Worm (Caenorhabditis elegans) whole organism, mixed stage, embryonic: ENCODE data around the gene prp-8.

Source experiments
- M03D4.4 ChIP-seq: sonication (generic microtip); optimal IDR thresholded peaks from 2 replicates; lab custom pipeline; 2017; ENCODE audit warnings: mild to moderate bottlenecking, missing genetic modification characterization, missing compliant biosample characterization
- bed-3 ChIP-seq: fragments of 200-800 bp; sonication (Bioruptor generic); optimal IDR thresholded peaks from 3 replicates; lab custom pipeline; 2018; ENCODE audit warnings: mild to moderate bottlenecking, missing genetic modification characterization, moderate library complexity, missing compliant biosample characterization
- blmp-1 ChIP-seq: fragments of 150-350 bp; optimal IDR thresholded peaks from 2 replicates; lab custom pipeline; 2014; ENCODE audit warnings: missing biosample characterization, missing genetic modification characterization
- ceh-39 ChIP-seq: fragments of 150-350 bp; optimal IDR thresholded peaks from 2 replicates; lab custom pipeline; 2014; ENCODE audit warnings: missing biosample characterization, missing genetic modification characterization
- ceh-43 ChIP-seq: fragments of 200-800 bp; sonication (Bioruptor generic); optimal IDR thresholded peaks from 2 replicates; lab custom pipeline; 2018; ENCODE audit warnings: mild to moderate bottlenecking, missing genetic modification characterization, moderate library complexity, missing compliant biosample characterization
- ceh-83 ChIP-seq: fragments of 200-800 bp; sonication (Bioruptor generic); optimal IDR thresholded peaks from 2 replicates; lab custom pipeline; 2018; ENCODE audit warnings: mild to moderate bottlenecking, missing genetic modification characterization, missing compliant biosample characterization
- ces-1 ChIP-seq: fragments of 150-350 bp; optimal IDR thresholded peaks from 2 replicates; lab custom pipeline; 2014; ENCODE audit warnings: missing biosample characterization, missing genetic modification reagents, missing genetic modification characterization
- cnd-1 ChIP-seq: fragments of 200-800 bp; sonication (Bioruptor generic); optimal IDR thresholded peaks from 2 replicates; lab custom pipeline; 2018; ENCODE audit warnings: mild to moderate bottlenecking, missing genetic modification characterization, missing compliant biosample characterization
- drap-1 ChIP-seq: fragments of 200-800 bp; sonication (Bioruptor generic); optimal IDR thresholded peaks from 3 replicates; lab custom pipeline; 2018; ENCODE audit warnings: mild to moderate bottlenecking, missing genetic modification characterization, missing compliant biosample characterization
- elt-1 ChIP-seq: sonication (generic microtip); optimal IDR thresholded peaks from 2 replicates; lab custom pipeline; 2017; ENCODE audit warnings: missing genetic modification characterization, mild to moderate bottlenecking, missing compliant biosample characterization, antibody characterized with exemption, moderate library complexity, borderline replicate concordance; ENCODE audit not compliant: insufficient read depth
- elt-3 ChIP-seq: fragments of 150-350 bp; optimal IDR thresholded peaks from 2 replicates; lab custom pipeline; 2014; ENCODE audit warnings: missing biosample characterization, missing genetic modification characterization
- flh-1 ChIP-seq: fragments of 200-800 bp; sonication (Bioruptor generic); optimal IDR thresholded peaks from 2 replicates; lab custom pipeline; 2018; ENCODE audit warnings: mild to moderate bottlenecking, missing genetic modification characterization, moderate library complexity, missing compliant biosample characterization
- ham-2 ChIP-seq: fragments of 200-800 bp; sonication (Bioruptor generic); optimal IDR thresholded peaks from 2 replicates; lab custom pipeline; 2018; ENCODE audit warnings: mild to moderate bottlenecking, missing genetic modification characterization, missing compliant biosample characterization
- hlh-1 ChIP-seq: fragments of 150-350 bp; optimal IDR thresholded peaks from 2 replicates; lab custom pipeline; 2014; ENCODE audit warnings: missing biosample characterization, missing genetic modification reagents, missing genetic modification characterization
- lin-13 ChIP-seq: fragments of 150-350 bp; optimal IDR thresholded peaks from 2 replicates; lab custom pipeline; 2014; ENCODE audit warnings: missing biosample characterization, missing genetic modification characterization
- lin-32 ChIP-seq: fragments of 200-800 bp; sonication (Bioruptor generic); optimal IDR thresholded peaks from 2 replicates; lab custom pipeline; 2018; ENCODE audit warnings: mild to moderate bottlenecking, missing genetic modification characterization, missing compliant biosample characterization
- lsy-2 ChIP-seq: fragments of 150-350 bp; optimal IDR thresholded peaks from 2 replicates; lab custom pipeline; 2014; ENCODE audit warnings: missing biosample characterization, missing genetic modification characterization
- mab-5 ChIP-seq: fragments of 150-350 bp; optimal IDR thresholded peaks from 2 replicates; lab custom pipeline; 2014; ENCODE audit warnings: missing biosample characterization, missing genetic modification characterization
- mep-1 ChIP-seq: fragments of 150-350 bp; optimal IDR thresholded peaks from 2 replicates; lab custom pipeline; 2017; ENCODE audit warnings: missing biosample characterization, missing genetic modification reagents, missing genetic modification characterization, inconsistent platforms
- mls-2 ChIP-seq: sonication (generic microtip); optimal IDR thresholded peaks from 2 replicates; lab custom pipeline; 2016; ENCODE audit warnings: mild to moderate bottlenecking, missing genetic modification characterization, moderate library complexity, missing compliant biosample characterization
- nhr-12 ChIP-seq: fragments of 150-350 bp; optimal IDR thresholded peaks from 2 replicates; lab custom pipeline; 2014; ENCODE audit warnings: missing biosample characterization, missing genetic modification characterization
- nhr-2 ChIP-seq: fragments of 150-350 bp; optimal IDR thresholded peaks from 2 replicates; lab custom pipeline; 2014; ENCODE audit warnings: missing biosample characterization, missing genetic modification characterization
- nhr-237 ChIP-seq: fragments of 150-350 bp; optimal IDR thresholded peaks from 2 replicates; lab custom pipeline; 2014; ENCODE audit warnings: missing biosample characterization, missing genetic modification characterization
- nhr-28 ChIP-seq: fragments of 150-350 bp; optimal IDR thresholded peaks from 2 replicates; lab custom pipeline; 2014; ENCODE audit warnings: missing biosample characterization, missing genetic modification characterization
- nhr-76 ChIP-seq: sonication (generic microtip); optimal IDR thresholded peaks from 2 replicates; lab custom pipeline; 2017; ENCODE audit warnings: missing biosample characterization, missing genetic modification characterization
- pha-4 ChIP-seq: fragments of 150-350 bp; optimal IDR thresholded peaks from 2 replicates; lab custom pipeline; 2018; ENCODE audit warnings: missing biosample characterization, missing genetic modification reagents, missing genetic modification characterization
- sem-2 ChIP-seq: fragments of 200-800 bp; sonication (Bioruptor generic); optimal IDR thresholded peaks from 2 replicates; lab custom pipeline; 2018; ENCODE audit warnings: mild to moderate bottlenecking, missing genetic modification characterization, missing compliant biosample characterization
- snpc-4 ChIP-seq: fragments of 150-350 bp; optimal IDR thresholded peaks from 2 replicates; lab custom pipeline; 2014; ENCODE audit warnings: missing biosample characterization, missing genetic modification characterization
- sptf-1 ChIP-seq: sonication (generic microtip); optimal IDR thresholded peaks from 2 replicates; lab custom pipeline; 2017; ENCODE audit warnings: mild to moderate bottlenecking, missing genetic modification characterization, moderate library complexity, missing compliant biosample characterization
- tbx-8 ChIP-seq: fragments of 200-800 bp; sonication (Bioruptor generic); optimal IDR thresholded peaks from 2 replicates; lab custom pipeline; 2018; ENCODE audit warnings: mild to moderate bottlenecking, missing genetic modification characterization, moderate library complexity, missing compliant biosample characterization
- unc-120 ChIP-seq: sonication (generic microtip); optimal IDR thresholded peaks from 2 replicates; lab custom pipeline; 2017; ENCODE audit warnings: missing genetic modification characterization, missing compliant biosample characterization; ENCODE audit not compliant: poor library complexity, severe bottlenecking
- unc-39 ChIP-seq: fragments of 150-350 bp; optimal IDR thresholded peaks from 2 replicates; lab custom pipeline; 2014; ENCODE audit warnings: missing biosample characterization, missing genetic modification characterization
- unc-62 ChIP-seq: fragments of 150-350 bp; optimal IDR thresholded peaks from 2 replicates; lab custom pipeline; 2014; ENCODE audit warnings: missing biosample characterization, missing genetic modification reagents, missing genetic modification characterization
- zip-8 ChIP-seq: fragments of 150-350 bp; optimal IDR thresholded peaks from 2 replicates; lab custom pipeline; 2014; ENCODE audit warnings: missing biosample characterization, missing genetic modification characterization
- ztf-11 ChIP-seq: fragments of 150-350 bp; optimal IDR thresholded peaks from 2 replicates; lab custom pipeline; 2014; ENCODE audit warnings: missing biosample characterization, missing genetic modification characterization

prp-8 gene

DNA sequence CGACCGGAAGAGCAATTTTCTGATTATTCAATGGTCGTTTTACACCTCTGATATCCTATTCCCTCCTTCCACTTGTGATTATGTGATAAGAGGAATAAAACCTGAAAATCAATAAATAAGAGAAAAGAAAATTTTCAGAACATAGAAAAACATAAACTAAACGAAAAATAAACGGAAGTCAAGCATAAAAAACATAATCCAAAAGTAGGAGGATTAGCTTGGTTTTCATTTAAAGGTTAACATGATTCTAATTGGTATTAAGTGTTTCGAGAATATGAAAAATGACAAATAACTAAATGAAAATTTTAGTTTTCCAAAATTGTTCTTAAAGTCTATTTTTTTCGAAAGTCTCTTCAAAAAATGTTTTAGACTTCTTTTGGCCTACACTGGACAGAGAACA, 43.0 kb upstream of the prp-8 start, which contains the start of gene gei-8:
TSS of gene gei-8 (minus strand) at position 101 of the 400 bp plus-strand sequence.
- TF ChIP-seq flh-1 (GFP tag; lab: Kevin White, UChicago) (no peak), nhr-237 (tag; lab: Kevin White, UChicago) (no peak), elt-3 (tag; lab: Kevin White, UChicago) (no peak), ceh-83 (GFP tag; lab: Kevin White, UChicago) (no peak), sem-2 (no peak), lsy-2 (tag; lab: Kevin White, UChicago) (no peak)

DNA sequence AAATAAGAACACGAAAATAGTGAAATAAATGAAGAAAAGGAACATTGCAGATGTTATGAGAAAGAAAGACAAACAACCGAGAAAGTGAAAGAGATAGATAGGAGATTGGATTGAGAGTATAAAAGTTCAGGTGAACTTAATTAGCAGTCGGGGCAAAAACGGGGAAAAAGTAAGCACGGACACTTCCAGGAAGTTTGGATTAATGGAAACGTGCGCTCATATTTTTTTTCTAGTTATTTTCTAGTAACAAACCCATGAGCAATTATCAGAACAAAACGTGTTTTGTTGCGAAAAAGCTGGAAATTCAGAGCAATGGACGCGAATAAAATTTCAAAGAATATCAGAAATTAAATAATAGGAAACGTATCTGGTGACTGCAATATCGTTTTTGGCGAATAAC, 42.2 kb upstream of the prp-8 start:
- TF ChIP-seq ceh-43 (no peak), mls-2 (tag; lab: Kevin White, UChicago) (no peak), lin-32 (GFP tag; lab: Kevin White, UChicago) (no peak), zip-8 (no peak), M03D4.4 (no peak), elt-1 (tag; lab: Kevin White, UChicago) (no peak), lsy-2 (tag; lab: Kevin White, UChicago) (no peak), ztf-11 (tag; lab: Kevin White, UChicago) (no peak), ceh-39 (no peak)
- TF ChIP-seq, all 35 proteins: peak for 0

DNA sequence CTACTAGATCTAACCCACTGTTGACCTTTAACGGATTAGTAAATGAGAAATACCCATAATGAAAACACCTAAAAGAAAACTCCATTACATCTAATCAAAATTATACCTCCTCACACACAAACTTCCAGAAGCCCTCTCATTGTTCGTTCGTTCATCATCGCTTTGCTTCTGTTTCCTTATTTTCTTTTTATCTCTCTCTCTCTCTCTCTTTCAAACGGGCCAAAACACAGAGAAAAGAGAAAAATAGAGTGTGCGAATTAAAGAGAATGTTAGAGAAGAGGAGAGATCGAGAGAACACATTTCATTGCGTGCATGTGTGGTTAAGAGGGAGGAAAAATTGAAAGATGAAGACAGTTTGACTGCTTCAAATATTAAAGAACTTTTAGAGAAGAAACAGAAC, 39.9 kb upstream of the prp-8 start:
- no peak for TF ChIP-seq ham-2 (GFP tag; lab: Kevin White, UChicago)
- TF ChIP-seq tbx-8 (GFP tag; lab: Kevin White, UChicago): no peak
- TF ChIP-seq nhr-237 (tag; lab: Kevin White, UChicago): peak; percentile 52
- TF ChIP-seq nhr-28: no peak
- TF ChIP-seq bed-3 (GFP tag; lab: Kevin White, UChicago): no peak
- TF ChIP-seq lin-13 (tag; lab: Kevin White, UChicago): no peak
- no peak for TF ChIP-seq ceh-43
- TF ChIP-seq flh-1 (GFP tag; lab: Kevin White, UChicago): no peak
- peak; percentile 5 for TF ChIP-seq hlh-1 (tag; lab: Kevin White, UChicago)
- peak; percentile 34 for TF ChIP-seq lsy-2 (tag; lab: Kevin White, UChicago)
- TF ChIP-seq sptf-1 (tag; lab: Kevin White, UChicago): no peak
- TF ChIP-seq unc-120 (tag; lab: Kevin White, UChicago): peak; percentile 30
- TF ChIP-seq ces-1 (GFP tag; lab: Kevin White, UChicago): peak; percentile 79
- no peak for TF ChIP-seq nhr-2 (tag; lab: Kevin White, UChicago)
- TF ChIP-seq pha-4: no peak
- TF ChIP-seq unc-62 (GFP tag; lab: Kevin White, UChicago): peak; percentile 18
- no peak for TF ChIP-seq cnd-1
- TF ChIP-seq mls-2 (tag; lab: Kevin White, UChicago): peak; percentile 48
- TF ChIP-seq blmp-1: no peak

DNA sequence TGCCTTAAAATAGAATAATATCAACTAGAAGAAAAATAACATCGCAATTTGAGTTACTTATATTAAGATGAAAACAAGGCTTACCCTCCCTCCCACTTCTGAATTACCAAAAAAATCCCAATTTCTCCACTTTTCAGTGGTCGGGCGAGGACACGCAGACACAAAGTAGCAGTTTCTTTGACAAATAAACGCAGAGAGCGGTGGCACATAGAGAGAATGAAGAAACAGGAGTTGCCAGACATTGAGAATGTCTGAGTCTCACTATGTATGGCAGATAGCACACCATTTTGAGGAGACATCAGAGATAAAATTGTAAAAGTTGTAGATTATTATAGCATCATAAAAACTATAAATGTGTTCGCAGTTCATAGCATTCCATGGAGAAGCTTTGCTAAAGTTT, 38.9 kb upstream of the prp-8 start:
- TF ChIP-seq blmp-1: no peak
- peak; percentile 90 for TF ChIP-seq unc-120 (tag; lab: Kevin White, UChicago)
- TF ChIP-seq unc-62 (GFP tag; lab: Kevin White, UChicago): peak; percentile 58
- peak; percentile 48 for TF ChIP-seq pha-4
- TF ChIP-seq nhr-2 (tag; lab: Kevin White, UChicago): peak; percentile 43
- TF ChIP-seq ces-1 (GFP tag; lab: Kevin White, UChicago): peak; percentile 70
- peak; percentile 11 for TF ChIP-seq lsy-2 (tag; lab: Kevin White, UChicago)
- TF ChIP-seq sem-2: no peak
- TF ChIP-seq, all 35 proteins: peak for 6

DNA sequence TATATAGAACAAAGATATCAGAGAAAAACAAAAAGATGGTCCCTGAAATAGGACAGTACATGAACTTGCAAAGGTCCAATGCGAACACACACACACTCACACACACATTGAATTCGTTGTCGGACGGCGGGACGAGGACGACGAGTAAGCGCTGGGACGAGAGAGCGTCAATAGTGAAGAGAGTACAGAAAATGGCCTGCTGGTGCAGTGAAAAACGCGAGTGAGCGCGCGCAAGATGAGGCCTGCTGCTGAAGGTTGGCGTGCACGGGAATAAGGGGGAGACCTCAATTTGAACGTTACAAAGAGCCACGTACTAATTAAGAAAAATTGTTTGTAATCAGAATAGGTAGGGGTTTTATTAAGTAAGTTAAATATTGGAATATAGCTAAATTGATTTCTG, 37.2 kb upstream of the prp-8 start:
- TF ChIP-seq sptf-1 (tag; lab: Kevin White, UChicago) (no peak), lsy-2 (tag; lab: Kevin White, UChicago) (peak; percentile 24), mep-1 (tag; lab: Kevin White, UChicago) (no peak), ceh-83 (GFP tag; lab: Kevin White, UChicago) (no peak), snpc-4 (tag; lab: Kevin White, UChicago) (no peak), elt-1 (tag; lab: Kevin White, UChicago) (no peak), ceh-43 (no peak), ces-1 (GFP tag; lab: Kevin White, UChicago) (no peak), nhr-76 (no peak), unc-120 (tag; lab: Kevin White, UChicago) (peak; percentile 25), nhr-2 (tag; lab: Kevin White, UChicago) (no peak), nhr-237 (tag; lab: Kevin White, UChicago) (no peak), unc-62 (GFP tag; lab: Kevin White, UChicago) (no peak), hlh-1 (tag; lab: Kevin White, UChicago) (no peak), blmp-1 (no peak), bed-3 (GFP tag; lab: Kevin White, UChicago) (no peak), unc-39 (tag; lab: Kevin White, UChicago) (no peak), zip-8 (no peak), pha-4 (peak; percentile 15), M03D4.4 (no peak), cnd-1 (peak; percentile 60), sem-2 (no peak), lin-13 (tag; lab: Kevin White, UChicago) (no peak), flh-1 (GFP tag; lab: Kevin White, UChicago) (no peak), mab-5 (tag; lab: Kevin White, UChicago) (no peak), nhr-28 (no peak), mls-2 (tag; lab: Kevin White, UChicago) (no peak), ztf-11 (tag; lab: Kevin White, UChicago) (no peak), nhr-12 (tag; lab: Kevin White, UChicago) (no peak), elt-3 (tag; lab: Kevin White, UChicago) (no peak), drap-1 (GFP tag; lab: Kevin White, UChicago) (peak; percentile 50), ham-2 (GFP tag; lab: Kevin White, UChicago) (peak; percentile 48), lin-32 (GFP tag; lab: Kevin White, UChicago) (no peak), ceh-39 (no peak), tbx-8 (GFP tag; lab: Kevin White, UChicago) (no peak)
